Worm (Caenorhabditis elegans): ENCODE results near the gene srz-1.

- TF ChIP-seq unc-55 (GFP tag; optimal IDR thresholded peaks at IDR 0.05) (no peak), nhr-129 (tag; optimal IDR thresholded peaks at IDR 0.05) (peak; percentile 42)
Observed at ce11 chrV:16724574-16724973, 48.9 kb downstream of the srz-1 start.
